Worm (Caenorhabditis elegans) whole organism, young adult: ENCODE measurements around the gene C28G1.6.

ENCODE experiments used
- B0019.2 ChIP-seq: fragments of 200-800 bp; sonication (Bioruptor generic); conservative IDR thresholded peaks from 2 replicates; pipeline ENCODE4 v1.3.6; 2022; ENCODE audit warnings: missing genetic modification reagents, missing genetic modification characterization, missing compliant biosample characterization
- B0035.1 ChIP-seq: sonication (generic microtip); optimal IDR thresholded peaks from 2 replicates; lab custom pipeline; 2016; ENCODE audit warnings: missing genetic modification characterization, mild to moderate bottlenecking, missing compliant biosample characterization, missing genotype, missing genetic modification reagents
- B0336.3 ChIP-seq: fragments of 200-800 bp; sonication (Bioruptor generic); IDR thresholded peaks from 2 replicates; pipeline ENCODE4 v1.3.6; 2022; ENCODE audit warnings: missing genetic modification characterization, missing compliant biosample characterization
- C06A6.2 ChIP-seq: fragments of 200-800 bp; sonication (Bioruptor generic); conservative IDR thresholded peaks from 2 replicates; pipeline ENCODE4 v1.3.6; 2022; ENCODE audit warnings: missing genetic modification characterization, missing compliant biosample characterization
- F37B4.10 ChIP-seq: fragments of 200-800 bp; sonication (Bioruptor generic); IDR thresholded peaks from 2 replicates; pipeline ENCODE4 v1.3.6; 2022; ENCODE audit warnings: missing genetic modification characterization, missing compliant biosample characterization
- F39B2.1 ChIP-seq: fragments of 200-800 bp; sonication (Bioruptor generic); IDR thresholded peaks from 2 replicates; pipeline ENCODE4 v1.3.6; 2022; ENCODE audit warnings: missing genetic modification reagents, missing genetic modification characterization, missing compliant biosample characterization
- F49E8.2 ChIP-seq: sonication (generic microtip); optimal IDR thresholded peaks from 3 replicates; lab custom pipeline; 2017; ENCODE audit warnings: missing genetic modification characterization, mild to moderate bottlenecking, missing compliant biosample characterization, antibody characterized with exemption, moderate library complexity; ENCODE audit not compliant: insufficient read depth
- F52B5.7 ChIP-seq: sonication (generic microtip); optimal IDR thresholded peaks from 2 replicates; lab custom pipeline; 2016; ENCODE audit warnings: mild to moderate bottlenecking, missing genetic modification characterization, missing compliant biosample characterization
- F55B11.4 ChIP-seq: sonication (generic microtip); optimal IDR thresholded peaks from 2 replicates; lab custom pipeline; 2016; ENCODE audit warnings: missing compliant biosample characterization, missing genetic modification characterization, borderline replicate concordance; ENCODE audit not compliant: insufficient read depth
- F57C9.4 ChIP-seq: sonication (generic microtip); optimal IDR thresholded peaks from 2 replicates; lab custom pipeline; 2017; ENCODE audit warnings: mild to moderate bottlenecking, missing genetic modification characterization, missing compliant biosample characterization
- K12H6.12 ChIP-seq: fragments of 200-800 bp; sonication (Bioruptor generic); optimal IDR thresholded peaks from 2 replicates; lab custom pipeline; 2018; ENCODE audit warnings: mild to moderate bottlenecking, missing genetic modification characterization, missing compliant biosample characterization
- Y56A3A.18 ChIP-seq: fragments of 200-800 bp; sonication (Bioruptor generic); IDR thresholded peaks from 2 replicates; pipeline ENCODE4 v1.3.6; 2022; ENCODE audit warnings: missing genetic modification reagents, missing genetic modification characterization, missing compliant biosample characterization
- Y95B8A.8 ChIP-seq: fragments of 200-800 bp; sonication (Bioruptor generic); IDR thresholded peaks from 2 replicates; pipeline ENCODE4 v1.3.6; 2022; ENCODE audit warnings: missing genetic modification reagents, missing genetic modification characterization, missing compliant biosample characterization
- ama-1 ChIP-seq, 3 experiments: fragments of 150-350 bp in 1 of 3; sonication (generic microtip) in 2 of 3; optimal IDR thresholded peaks; 2 replicates each; lab custom pipeline; 2014 to 2018; ENCODE audit warnings: missing biosample characterization in 2 of 3, missing genetic modification characterization in 2 of 3, missing genetic modification reagents in 2 of 3
- aptf-2 ChIP-seq: fragments of 200-800 bp; sonication (Bioruptor generic); conservative IDR thresholded peaks from 2 replicates; pipeline ENCODE4 v1.3.6; 2022; ENCODE audit warnings: missing genetic modification reagents, missing genetic modification characterization, missing compliant biosample characterization
- aptf-3 ChIP-seq: fragments of 200-800 bp; sonication (Bioruptor generic); IDR thresholded peaks from 2 replicates; pipeline ENCODE4 v1.3.6; 2022; ENCODE audit warnings: missing genetic modification characterization, missing compliant biosample characterization
- athp-1 ChIP-seq: sonication (generic microtip); optimal IDR thresholded peaks from 2 replicates; lab custom pipeline; 2017; ENCODE audit warnings: mild to moderate bottlenecking, missing genetic modification characterization, missing compliant biosample characterization
- attf-3 ChIP-seq: fragments of 200-800 bp; sonication (Bioruptor generic); conservative IDR thresholded peaks from 2 replicates; pipeline ENCODE4 v1.3.6; 2022; ENCODE audit warnings: missing genetic modification reagents, missing genetic modification characterization, missing compliant biosample characterization
- attf-5 ChIP-seq: fragments of 200-800 bp; sonication (Bioruptor generic); optimal IDR thresholded peaks from 2 replicates; lab custom pipeline; 2018; ENCODE audit warnings: mild to moderate bottlenecking, missing genetic modification characterization, missing compliant biosample characterization
- attf-6 ChIP-seq: fragments of 200-800 bp; sonication (Bioruptor generic); IDR thresholded peaks from 2 replicates; pipeline ENCODE4 v1.3.6; 2022; ENCODE audit warnings: missing genetic modification reagents, missing genetic modification characterization, missing compliant biosample characterization
- bed-1 ChIP-seq: fragments of 200-800 bp; sonication (Bioruptor generic); IDR thresholded peaks from 2 replicates; pipeline ENCODE4 v1.3.6; 2022; ENCODE audit warnings: missing genetic modification reagents, missing genetic modification characterization, missing compliant biosample characterization
- cebp-2 ChIP-seq: fragments of 200-800 bp; sonication (Bioruptor generic); IDR thresholded peaks from 2 replicates; pipeline ENCODE4 v1.3.6; 2022; ENCODE audit warnings: missing genetic modification characterization, missing compliant biosample characterization
- ceh-100 ChIP-seq: fragments of 200-800 bp; sonication (Bioruptor generic); IDR thresholded peaks from 2 replicates; pipeline ENCODE4 v1.3.6; 2022; ENCODE audit warnings: missing genetic modification reagents, missing genetic modification characterization, missing compliant biosample characterization
- ceh-79 ChIP-seq: sonication (generic microtip); optimal IDR thresholded peaks from 2 replicates; lab custom pipeline; 2017; ENCODE audit warnings: mild to moderate bottlenecking, missing genetic modification characterization, missing compliant biosample characterization
- ceh-91 ChIP-seq: fragments of 200-800 bp; sonication (Bioruptor generic); IDR thresholded peaks from 2 replicates; pipeline ENCODE4 v1.3.6; 2022; ENCODE audit warnings: missing genetic modification reagents, missing genetic modification characterization, missing compliant biosample characterization
- chd-7 ChIP-seq: sonication (generic microtip); optimal IDR thresholded peaks from 2 replicates; lab custom pipeline; 2016; ENCODE audit warnings: mild to moderate bottlenecking, missing genetic modification characterization, moderate library complexity, missing compliant biosample characterization
- die-1 ChIP-seq: sonication (generic microtip); optimal IDR thresholded peaks from 2 replicates; lab custom pipeline; 2016; ENCODE audit warnings: missing genotype, mild to moderate bottlenecking, missing genetic modification characterization, missing compliant biosample characterization
- dpff-1 ChIP-seq: sonication (generic microtip); optimal IDR thresholded peaks from 2 replicates; lab custom pipeline; 2017; ENCODE audit warnings: mild to moderate bottlenecking, missing genetic modification characterization, missing compliant biosample characterization
- efl-1 ChIP-seq: fragments of 150-350 bp; optimal IDR thresholded peaks from 2 replicates; lab custom pipeline; 2014; ENCODE audit warnings: missing biosample characterization, missing genetic modification reagents, missing genetic modification characterization
- egrh-3 ChIP-seq: fragments of 200-800 bp; sonication (Bioruptor generic); IDR thresholded peaks from 2 replicates; pipeline ENCODE4 v1.3.6; 2022; ENCODE audit warnings: missing genetic modification reagents, missing genetic modification characterization, missing compliant biosample characterization
- fkh-3 ChIP-seq: sonication (generic microtip); optimal IDR thresholded peaks from 2 replicates; lab custom pipeline; 2016; ENCODE audit warnings: mild to moderate bottlenecking, missing genetic modification characterization, missing compliant biosample characterization
- hlh-12 ChIP-seq: sonication (generic microtip); optimal IDR thresholded peaks from 2 replicates; lab custom pipeline; 2016; ENCODE audit warnings: missing genetic modification characterization, missing compliant biosample characterization
- hlh-26 ChIP-seq: fragments of 200-800 bp; sonication (Bioruptor generic); conservative IDR thresholded peaks from 2 replicates; pipeline ENCODE4 v1.3.6; 2022; ENCODE audit warnings: missing genetic modification reagents, missing genetic modification characterization, missing compliant biosample characterization
- hsf-1 ChIP-seq: fragments of 200-800 bp; sonication (Bioruptor generic); IDR thresholded peaks from 2 replicates; pipeline ENCODE4 v1.3.6; 2022; ENCODE audit warnings: missing genetic modification reagents, missing genetic modification characterization, missing compliant biosample characterization
- lin-35 ChIP-seq, 3 experiments: fragments of 150-350 bp in 2 of 3; sonication (generic microtip) in 1 of 3; optimal IDR thresholded peaks; 2 replicates each; lab custom pipeline; 2014 to 2018; ENCODE audit warnings: missing biosample characterization in 3 of 3, missing genetic modification characterization in 3 of 3, missing genetic modification reagents in 3 of 3
- lsy-27 ChIP-seq: sonication (generic microtip); optimal IDR thresholded peaks from 2 replicates; lab custom pipeline; 2017; ENCODE audit warnings: missing genetic modification characterization, mild to moderate bottlenecking, missing compliant biosample characterization, antibody characterized with exemption, missing genotype, borderline replicate concordance; ENCODE audit not compliant: insufficient read depth
- madf-10 ChIP-seq: sonication (generic microtip); optimal IDR thresholded peaks from 2 replicates; lab custom pipeline; 2016; ENCODE audit warnings: mild to moderate bottlenecking, missing genetic modification characterization, missing compliant biosample characterization
- mxl-1 ChIP-seq: sonication (generic microtip); optimal IDR thresholded peaks from 2 replicates; lab custom pipeline; 2016; ENCODE audit warnings: missing genetic modification characterization, missing compliant biosample characterization
- nfya-2 ChIP-seq: fragments of 200-800 bp; sonication (Bioruptor generic); IDR thresholded peaks from 2 replicates; pipeline ENCODE4 v1.3.6; 2022; ENCODE audit warnings: missing genetic modification reagents, missing genetic modification characterization, missing compliant biosample characterization
- nhr-179 ChIP-seq: sonication (generic microtip); optimal IDR thresholded peaks from 2 replicates; lab custom pipeline; 2016; ENCODE audit warnings: mild to moderate bottlenecking, missing genetic modification characterization, missing compliant biosample characterization
- pbrm-1 ChIP-seq: fragments of 200-800 bp; sonication (Bioruptor generic); IDR thresholded peaks from 2 replicates; pipeline ENCODE4 v1.3.6; 2022; ENCODE audit warnings: missing genetic modification reagents, missing genetic modification characterization, missing compliant biosample characterization
- repo-1 ChIP-seq: sonication (generic microtip); optimal IDR thresholded peaks from 2 replicates; lab custom pipeline; 2017; ENCODE audit warnings: mild to moderate bottlenecking, missing genetic modification characterization, missing compliant biosample characterization
- sea-2 ChIP-seq: fragments of 200-800 bp; sonication (Bioruptor generic); IDR thresholded peaks from 2 replicates; pipeline ENCODE4 v1.3.6; 2022; ENCODE audit warnings: missing genetic modification characterization, missing compliant biosample characterization
- somi-1 ChIP-seq: fragments of 200-800 bp; sonication (Bioruptor generic); optimal IDR thresholded peaks from 2 replicates; lab custom pipeline; 2018; ENCODE audit warnings: mild to moderate bottlenecking, missing genetic modification characterization, missing compliant biosample characterization
- sptf-2 ChIP-seq: fragments of 200-800 bp; sonication (Bioruptor generic); optimal IDR thresholded peaks from 2 replicates; lab custom pipeline; 2018; ENCODE audit warnings: mild to moderate bottlenecking, missing genetic modification characterization, missing compliant biosample characterization
- tbx-9 ChIP-seq: sonication (generic microtip); optimal IDR thresholded peaks from 2 replicates; lab custom pipeline; 2016; ENCODE audit warnings: borderline replicate concordance, missing genetic modification characterization, inconsistent platforms, missing compliant biosample characterization
- ztf-18 ChIP-seq: sonication (generic microtip); optimal IDR thresholded peaks from 2 replicates; lab custom pipeline; 2016; ENCODE audit warnings: missing genotype, mild to moderate bottlenecking, missing genetic modification characterization, missing compliant biosample characterization
- ztf-25 ChIP-seq: fragments of 200-800 bp; sonication (Bioruptor generic); IDR thresholded peaks from 2 replicates; pipeline ENCODE4 v1.3.6; 2022; ENCODE audit warnings: missing genetic modification reagents, missing genetic modification characterization, missing compliant biosample characterization
- ztf-28 ChIP-seq: fragments of 200-800 bp; sonication (Bioruptor generic); IDR thresholded peaks from 2 replicates; pipeline ENCODE4 v1.3.6; 2022; ENCODE audit warnings: missing genetic modification reagents, missing genetic modification characterization, missing compliant biosample characterization

C28G1.6 gene

DNA sequence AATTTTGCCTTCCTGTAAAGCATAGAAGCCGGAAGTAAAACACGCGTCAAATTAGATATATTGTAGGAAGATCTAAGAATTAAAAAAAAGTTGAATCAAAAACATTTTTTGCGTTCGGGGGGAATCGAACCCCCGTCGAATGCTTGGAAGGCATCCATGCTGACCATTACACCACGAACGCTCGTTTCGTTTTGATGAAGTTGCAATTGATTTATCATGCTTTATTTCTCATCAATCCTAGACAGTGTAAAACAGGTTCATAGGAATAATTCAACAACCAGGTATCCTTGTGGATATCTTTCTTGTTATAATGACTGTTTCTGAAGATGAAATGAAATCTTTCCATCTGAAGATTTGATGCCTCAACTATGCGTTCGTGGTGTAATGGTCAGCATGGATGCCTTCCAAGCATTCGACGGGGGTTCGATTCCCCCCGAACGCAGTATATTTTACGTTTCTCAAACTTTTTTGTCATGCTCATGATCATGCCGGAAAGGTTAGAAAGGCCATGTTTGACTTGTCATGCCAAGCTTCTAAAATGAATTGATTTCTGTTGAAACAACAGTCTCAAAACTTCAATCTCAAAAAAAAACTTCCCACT lies 11.1 kb downstream of the C28G1.6 start (continued):
- no peak for TF ChIP-seq aptf-2 (GFP tag; lab: Robert Waterston, UW)
- TF ChIP-seq ceh-100 (GFP tag; lab: Robert Waterston, UW): no peak
- TF ChIP-seq F37B4.10 (GFP tag; lab: Robert Waterston, UW): no peak
- peak; percentile 75 for TF ChIP-seq die-1 (tag; lab: Kevin White, UChicago)
- no peak for TF ChIP-seq nfya-2
- no peak for TF ChIP-seq repo-1
- TF ChIP-seq aptf-3 (GFP tag; lab: Robert Waterston, UW): no peak
- no peak for TF ChIP-seq F39B2.1 (GFP tag; lab: Robert Waterston, UW)
- no peak for TF ChIP-seq F49E8.2 (tag; lab: Kevin White, UChicago)
- no peak for TF ChIP-seq F57C9.4
- no peak for TF ChIP-seq ztf-25 (GFP tag; lab: Robert Waterston, UW)
- no peak for TF ChIP-seq attf-3 (GFP tag; lab: Robert Waterston, UW)
- no peak for TF ChIP-seq attf-6 (GFP tag; lab: Robert Waterston, UW)
- TF ChIP-seq F52B5.7 (tag; lab: Kevin White, UChicago): no peak
- 0 out of 2 replicates have a peak, but pooled peaks have one; percentile 52 for TF ChIP-seq pbrm-1 (GFP tag; lab: Robert Waterston, UW)
- TF ChIP-seq K12H6.12 (tag; lab: Kevin White, UChicago): no peak
- no peak for TF ChIP-seq egrh-3 (GFP tag; lab: Robert Waterston, UW)
- TF ChIP-seq madf-10 (tag; lab: Kevin White, UChicago): no peak
- TF ChIP-seq ztf-18 (tag; lab: Kevin White, UChicago): peak; percentile 49
- TF ChIP-seq hlh-26 (GFP tag; lab: Robert Waterston, UW): no peak
- no peak for TF ChIP-seq nhr-179 (tag; lab: Kevin White, UChicago)
- TF ChIP-seq lin-35 (GFP tag; optimal IDR thresholded peaks at IDR 0.05; lab: Kevin White, UChicago): no peak
- TF ChIP-seq ama-1 (optimal IDR thresholded peaks at IDR 0.05; lab: Kevin White, UChicago): no peak
- TF ChIP-seq ama-1 (GFP tag; optimal IDR thresholded peaks at IDR 0.05; lab: Kevin White, UChicago): peak in 1 of 2 experiments; percentile 14
- TF ChIP-seq chd-7 (tag; lab: Kevin White, UChicago): no peak
- no peak for TF ChIP-seq sptf-2 (GFP tag; lab: Kevin White, UChicago)
- TF ChIP-seq F55B11.4 (tag; lab: Kevin White, UChicago): no peak
- TF ChIP-seq attf-5 (GFP tag; lab: Kevin White, UChicago): peak; percentile 18
- no peak for TF ChIP-seq somi-1 (GFP tag; lab: Kevin White, UChicago)
- TF ChIP-seq ceh-79 (tag; lab: Kevin White, UChicago): no peak
- no peak for TF ChIP-seq dpff-1 (tag; lab: Kevin White, UChicago)
- TF ChIP-seq Y56A3A.18 (GFP tag; lab: Robert Waterston, UW): peak; percentile 77; the same call in 1 of the 2 replicates
- TF ChIP-seq B0336.3 (GFP tag; lab: Robert Waterston, UW): no peak
- TF ChIP-seq efl-1 (GFP tag; lab: Kevin White, UChicago): no peak
- TF ChIP-seq fkh-3 (tag; lab: Kevin White, UChicago): no peak
- no peak for TF ChIP-seq ztf-28
- TF ChIP-seq sea-2 (GFP tag; lab: Robert Waterston, UW): no peak
- TF ChIP-seq cebp-2: no peak
- TF ChIP-seq C06A6.2 (GFP tag; lab: Robert Waterston, UW): no peak
- TF ChIP-seq athp-1: no peak
- TF ChIP-seq Y95B8A.8 (GFP tag; lab: Robert Waterston, UW): no peak
- TF ChIP-seq bed-1 (GFP tag; lab: Robert Waterston, UW): no peak
- peak; percentile 59 for TF ChIP-seq lsy-27 (tag; lab: Kevin White, UChicago)
- TF ChIP-seq mxl-1 (tag; lab: Kevin White, UChicago): no peak
- no peak for TF ChIP-seq B0035.1
- TF ChIP-seq B0019.2 (GFP tag; lab: Robert Waterston, UW): no peak
- TF ChIP-seq ceh-91 (GFP tag; lab: Robert Waterston, UW): no peak
- no peak for TF ChIP-seq hlh-12 (tag; lab: Kevin White, UChicago)
- no peak for TF ChIP-seq hsf-1
- no peak for TF ChIP-seq tbx-9 (tag; lab: Kevin White, UChicago)
